Worm (Caenorhabditis elegans) whole organism, L2 larva: ENCODE results near the gene ZC21.6.
A peak's percentile ranks its signal among the peaks of the same experiment; 100 is the strongest.

ENCODE experiments used
- C34F6.9 ChIP-seq: fragments of 150-350 bp; optimal IDR thresholded peaks from 2 replicates; lab custom pipeline; 2014; ENCODE audit warnings: missing biosample characterization, missing genetic modification characterization
- F13H6.1 ChIP-seq: sonication (generic microtip); optimal IDR thresholded peaks from 2 replicates; lab custom pipeline; 2016; ENCODE audit warnings: missing genetic modification characterization, missing compliant biosample characterization
- R02D3.7 ChIP-seq: fragments of 150-350 bp; optimal IDR thresholded peaks from 2 replicates; lab custom pipeline; 2014; ENCODE audit warnings: missing biosample characterization, missing genetic modification characterization
- Y55F3AM.14 ChIP-seq: fragments of 200-800 bp; sonication (Bioruptor generic); optimal IDR thresholded peaks from 2 replicates; lab custom pipeline; 2018; ENCODE audit warnings: mild to moderate bottlenecking, missing genetic modification characterization, missing compliant biosample characterization
- ZK546.5 ChIP-seq: sonication (generic microtip); optimal IDR thresholded peaks from 2 replicates; lab custom pipeline; 2017; ENCODE audit warnings: missing biosample characterization, missing genetic modification characterization
- aly-2 ChIP-seq: fragments of 150-350 bp; optimal IDR thresholded peaks from 2 replicates; lab custom pipeline; 2014; ENCODE audit warnings: missing biosample characterization, missing genetic modification characterization
- ama-1 ChIP-seq: fragments of 150-350 bp; optimal IDR thresholded peaks from 2 replicates; lab custom pipeline; 2018; ENCODE audit warnings: inconsistent platforms
- blmp-1 ChIP-seq: sonication (generic microtip); optimal IDR thresholded peaks from 2 replicates; lab custom pipeline; 2017; ENCODE audit warnings: missing genetic modification characterization, mild to moderate bottlenecking, missing compliant biosample characterization, antibody characterized with exemption, moderate library complexity; ENCODE audit not compliant: insufficient read depth
- crh-2 ChIP-seq: sonication (generic microtip); optimal IDR thresholded peaks from 2 replicates; lab custom pipeline; 2017; ENCODE audit warnings: missing biosample characterization, missing genetic modification characterization
- dmd-4 ChIP-seq: sonication (generic microtip); optimal IDR thresholded peaks from 2 replicates; lab custom pipeline; 2017; ENCODE audit warnings: missing biosample characterization, missing genetic modification characterization
- egl-27 ChIP-seq: sonication (generic microtip); optimal IDR thresholded peaks from 3 replicates; lab custom pipeline; 2017; ENCODE audit warnings: missing biosample characterization, missing genetic modification reagents, missing genetic modification characterization
- elt-3 ChIP-seq: sonication (generic microtip); optimal IDR thresholded peaks from 2 replicates; lab custom pipeline; 2017; ENCODE audit warnings: missing biosample characterization, missing genetic modification characterization
- fos-1 ChIP-seq: fragments of 150-350 bp; optimal IDR thresholded peaks from 2 replicates; lab custom pipeline; 2014; ENCODE audit warnings: missing biosample characterization, missing genetic modification characterization
- gmeb-1 ChIP-seq: fragments of 150-350 bp; optimal IDR thresholded peaks from 2 replicates; lab custom pipeline; 2014; ENCODE audit warnings: missing biosample characterization, missing genetic modification characterization
- lin-11 ChIP-seq: fragments of 150-350 bp; sonication (generic microtip); optimal IDR thresholded peaks from 2 replicates; lab custom pipeline; 2014; ENCODE audit warnings: missing biosample characterization, missing genetic modification characterization, inconsistent platforms, mixed read lengths
- lin-13 ChIP-seq: fragments of 150-350 bp; optimal IDR thresholded peaks from 2 replicates; lab custom pipeline; 2014; ENCODE audit warnings: missing biosample characterization, missing genetic modification reagents, missing genetic modification characterization
- lsy-2 ChIP-seq, 2 experiments: fragments of 150-350 bp in 1 of 2; sonication (generic microtip) in 1 of 2; optimal IDR thresholded peaks; 2 replicates each; lab custom pipeline; 2014 to 2017; ENCODE audit warnings: missing biosample characterization in 2 of 2, missing genetic modification characterization in 2 of 2
- mab-5 ChIP-seq: fragments of 150-350 bp; optimal IDR thresholded peaks from 2 replicates; lab custom pipeline; 2014; ENCODE audit warnings: missing biosample characterization, missing genetic modification characterization
- mbf-1 ChIP-seq: sonication (generic microtip); optimal IDR thresholded peaks from 2 replicates; lab custom pipeline; 2017; ENCODE audit warnings: missing biosample characterization, missing genetic modification characterization
- nhr-129 ChIP-seq: fragments of 150-350 bp; optimal IDR thresholded peaks from 2 replicates; lab custom pipeline; 2014; ENCODE audit warnings: missing biosample characterization, missing genetic modification characterization
- nhr-21 ChIP-seq: fragments of 150-350 bp; optimal IDR thresholded peaks from 2 replicates; lab custom pipeline; 2014; ENCODE audit warnings: missing biosample characterization, missing genetic modification characterization
- nhr-237 ChIP-seq: fragments of 150-350 bp; optimal IDR thresholded peaks from 2 replicates; lab custom pipeline; 2014; ENCODE audit warnings: missing biosample characterization, missing genetic modification characterization
- nhr-6 ChIP-seq: fragments of 150-350 bp; optimal IDR thresholded peaks from 2 replicates; lab custom pipeline; 2014; ENCODE audit warnings: missing biosample characterization, missing genetic modification characterization
- sem-4 ChIP-seq: fragments of 150-350 bp; optimal IDR thresholded peaks from 2 replicates; lab custom pipeline; 2014; ENCODE audit warnings: missing biosample characterization, missing genetic modification reagents, missing genetic modification characterization
- sma-3 ChIP-seq: sonication (generic microtip); optimal IDR thresholded peaks from 2 replicates; lab custom pipeline; 2016; ENCODE audit warnings: missing genetic modification reagents, missing genetic modification characterization, missing compliant biosample characterization
- sma-9 ChIP-seq, 2 experiments: fragments of 150-350 bp in 1 of 2; sonication (generic microtip) in 1 of 2; optimal IDR thresholded peaks; 2 replicates each; lab custom pipeline; 2014 to 2016; ENCODE audit warnings: missing genetic modification characterization in 2 of 2, mild to moderate bottlenecking in 1 of 2, missing biosample characterization in 1 of 2, missing compliant biosample characterization in 1 of 2, missing genetic modification reagents in 1 of 2, moderate library complexity in 1 of 2
- snpc-4 ChIP-seq: fragments of 150-350 bp; optimal IDR thresholded peaks from 2 replicates; lab custom pipeline; 2014; ENCODE audit warnings: missing biosample characterization, missing genetic modification characterization
- unc-39 ChIP-seq: fragments of 150-350 bp; optimal IDR thresholded peaks from 2 replicates; lab custom pipeline; 2014; ENCODE audit warnings: missing biosample characterization, missing genetic modification characterization
- unc-55 ChIP-seq: fragments of 150-350 bp; sonication (generic microtip); optimal IDR thresholded peaks from 3 replicates; lab custom pipeline; 2014; ENCODE audit warnings: missing biosample characterization, missing genetic modification reagents, missing genetic modification characterization
- ztf-4 ChIP-seq: fragments of 150-350 bp; optimal IDR thresholded peaks from 2 replicates; lab custom pipeline; 2014; ENCODE audit warnings: missing biosample characterization, missing genetic modification characterization

Gene ZC21.6

ce11 chrIII:8551705-8552104 is 6.3 kb upstream of the ZC21.6 start:
- TF ChIP-seq mbf-1 (tag; lab: Kevin White, UChicago) = no peak
- no peak for TF ChIP-seq nhr-6 (tag; lab: Kevin White, UChicago)
- no peak for TF ChIP-seq egl-27 (tag; lab: Kevin White, UChicago)
- no peak for TF ChIP-seq unc-39 (tag; lab: Kevin White, UChicago)
- no peak for TF ChIP-seq snpc-4 (tag; lab: Kevin White, UChicago)
- no peak for TF ChIP-seq lin-11
- no peak for TF ChIP-seq nhr-21 (tag; lab: Kevin White, UChicago)
- TF ChIP-seq aly-2 (tag; lab: Kevin White, UChicago) = no peak
- TF ChIP-seq blmp-1 (tag; lab: Kevin White, UChicago) = no peak

ce11 chrIII:8535445-8535844 is 10.0 kb downstream of the ZC21.6 start:
- no peak for TF ChIP-seq lin-13 (GFP tag; lab: Kevin White, UChicago)
- TF ChIP-seq, all 48 proteins: peak for 0

ce11 chrIII:8534647-8535181 is 10.7 kb downstream of the ZC21.6 start, which contains the start of gene trp-1:
TSS of gene trp-1 (plus strand) at chrIII:8535131.
- TF ChIP-seq lin-11 (no peak), sem-4 (tag; lab: Kevin White, UChicago) (no peak), C34F6.9 (tag; lab: Kevin White, UChicago) (no peak)

- TF ChIP-seq C34F6.9 (tag; lab: Kevin White, UChicago) (peak; percentile 16), egl-27 (tag; lab: Kevin White, UChicago) (no peak)
These were observed 11.5 kb downstream of the ZC21.6 start for ce11 chrIII:8533900-8534299.

ce11 chrIII:8529772-8530171 is 15.6 kb downstream of the ZC21.6 start, which contains the start of gene ZC21.10:
TSS of gene ZC21.10 (plus strand) at chrIII:8530072.
- TF ChIP-seq nhr-129 (no peak), F13H6.1 (no peak), mab-5 (tag; lab: Kevin White, UChicago) (no peak), sem-4 (tag; lab: Kevin White, UChicago) (no peak), lsy-2 (tag; optimal IDR thresholded peaks at IDR 0.05; lab: Kevin White, UChicago) (no peak), snpc-4 (tag; lab: Kevin White, UChicago) (no peak), nhr-237 (tag; lab: Kevin White, UChicago) (no peak), unc-39 (tag; lab: Kevin White, UChicago) (no peak), R02D3.7 (tag; lab: Kevin White, UChicago) (no peak)

ce11 chrIII:8529002-8529401 is 16.4 kb downstream of the ZC21.6 start:
- TF ChIP-seq elt-3 (tag; lab: Kevin White, UChicago) (no peak), lin-13 (GFP tag; lab: Kevin White, UChicago) (peak; percentile 69), F13H6.1 (peak; percentile 30), nhr-129 (peak; percentile 46), crh-2 (tag; lab: Kevin White, UChicago) (peak; percentile 51), sma-9 (GFP tag; optimal IDR thresholded peaks at IDR 0.05; lab: Kevin White, UChicago) (peak; percentile 58), sma-9 (tag; optimal IDR thresholded peaks at IDR 0.05; lab: Kevin White, UChicago) (no peak), mab-5 (tag; lab: Kevin White, UChicago) (peak; percentile 4), dmd-4 (tag; lab: Kevin White, UChicago) (no peak), nhr-21 (tag; lab: Kevin White, UChicago) (no peak), unc-55 (peak; percentile 94), fos-1 (tag; lab: Kevin White, UChicago) (peak; percentile 23), Y55F3AM.14 (GFP tag; lab: Kevin White, UChicago) (no peak), ztf-4 (tag; lab: Kevin White, UChicago) (peak; percentile 14), ZK546.5 (tag; lab: Kevin White, UChicago) (no peak), sma-3 (GFP tag; lab: Kevin White, UChicago) (peak; percentile 27), C34F6.9 (tag; lab: Kevin White, UChicago) (peak; percentile 90), ama-1 (lab: Kevin White, UChicago) (peak; percentile 79), nhr-6 (tag; lab: Kevin White, UChicago) (peak; percentile 5), lsy-2 (tag; optimal IDR thresholded peaks at IDR 0.05; lab: Kevin White, UChicago) (peak; percentile 80 to 93), gmeb-1 (tag; lab: Kevin White, UChicago) (peak; percentile 16), sem-4 (tag; lab: Kevin White, UChicago) (no peak)
